Worm (Caenorhabditis elegans) whole organism, L2 larva: Measurements from ENCODE around the gene F48E3.9.

Experiments
- C34F6.9 ChIP-seq: fragments of 150-350 bp; optimal IDR thresholded peaks from 2 replicates; lab custom pipeline; 2014; ENCODE audit warnings: missing biosample characterization, missing genetic modification characterization
- F13H6.1 ChIP-seq: sonication (generic microtip); optimal IDR thresholded peaks from 2 replicates; lab custom pipeline; 2016; ENCODE audit warnings: missing genetic modification characterization, missing compliant biosample characterization
- R02D3.7 ChIP-seq: fragments of 150-350 bp; optimal IDR thresholded peaks from 2 replicates; lab custom pipeline; 2014; ENCODE audit warnings: missing biosample characterization, missing genetic modification characterization
- Y55F3AM.14 ChIP-seq: fragments of 200-800 bp; sonication (Bioruptor generic); optimal IDR thresholded peaks from 2 replicates; lab custom pipeline; 2018; ENCODE audit warnings: mild to moderate bottlenecking, missing genetic modification characterization, missing compliant biosample characterization
- alr-1 ChIP-seq: fragments of 150-350 bp; optimal IDR thresholded peaks from 2 replicates; lab custom pipeline; 2014; ENCODE audit warnings: missing biosample characterization, missing genetic modification characterization
- aly-2 ChIP-seq: fragments of 150-350 bp; optimal IDR thresholded peaks from 2 replicates; lab custom pipeline; 2014; ENCODE audit warnings: missing biosample characterization, missing genetic modification characterization
- ama-1 ChIP-seq: fragments of 150-350 bp; optimal IDR thresholded peaks from 2 replicates; lab custom pipeline; 2018; ENCODE audit warnings: inconsistent platforms
- blmp-1 ChIP-seq: sonication (generic microtip); optimal IDR thresholded peaks from 2 replicates; lab custom pipeline; 2017; ENCODE audit warnings: missing genetic modification characterization, mild to moderate bottlenecking, missing compliant biosample characterization, antibody characterized with exemption, moderate library complexity; ENCODE audit not compliant: insufficient read depth
- ceh-16 ChIP-seq: fragments of 150-350 bp; optimal IDR thresholded peaks from 2 replicates; lab custom pipeline; 2014; ENCODE audit warnings: missing biosample characterization, missing genetic modification characterization
- ceh-82 ChIP-seq: fragments of 150-350 bp; optimal IDR thresholded peaks from 2 replicates; lab custom pipeline; 2014; ENCODE audit warnings: missing biosample characterization, missing genetic modification characterization
- crh-2 ChIP-seq: sonication (generic microtip); optimal IDR thresholded peaks from 2 replicates; lab custom pipeline; 2017; ENCODE audit warnings: missing biosample characterization, missing genetic modification characterization
- dmd-4 ChIP-seq: sonication (generic microtip); optimal IDR thresholded peaks from 2 replicates; lab custom pipeline; 2017; ENCODE audit warnings: missing biosample characterization, missing genetic modification characterization
- egl-27 ChIP-seq: sonication (generic microtip); optimal IDR thresholded peaks from 3 replicates; lab custom pipeline; 2017; ENCODE audit warnings: missing biosample characterization, missing genetic modification reagents, missing genetic modification characterization
- elt-1 ChIP-seq: fragments of 150-350 bp; optimal IDR thresholded peaks from 2 replicates; lab custom pipeline; 2014; ENCODE audit warnings: missing biosample characterization, missing genetic modification characterization
- elt-3 ChIP-seq: sonication (generic microtip); optimal IDR thresholded peaks from 2 replicates; lab custom pipeline; 2017; ENCODE audit warnings: missing biosample characterization, missing genetic modification characterization
- fos-1 ChIP-seq: fragments of 150-350 bp; optimal IDR thresholded peaks from 2 replicates; lab custom pipeline; 2014; ENCODE audit warnings: missing biosample characterization, missing genetic modification characterization
- gmeb-1 ChIP-seq: fragments of 150-350 bp; optimal IDR thresholded peaks from 2 replicates; lab custom pipeline; 2014; ENCODE audit warnings: missing biosample characterization, missing genetic modification characterization
- lin-11 ChIP-seq: fragments of 150-350 bp; sonication (generic microtip); optimal IDR thresholded peaks from 2 replicates; lab custom pipeline; 2014; ENCODE audit warnings: missing biosample characterization, missing genetic modification characterization, inconsistent platforms, mixed read lengths
- lin-13 ChIP-seq: fragments of 150-350 bp; optimal IDR thresholded peaks from 2 replicates; lab custom pipeline; 2014; ENCODE audit warnings: missing biosample characterization, missing genetic modification reagents, missing genetic modification characterization
- lin-39 ChIP-seq: fragments of 150-350 bp; optimal IDR thresholded peaks from 2 replicates; lab custom pipeline; 2014; ENCODE audit warnings: missing biosample characterization, missing genetic modification reagents, missing genetic modification characterization
- lsy-2 ChIP-seq, 2 experiments: fragments of 150-350 bp in 1 of 2; sonication (generic microtip) in 1 of 2; optimal IDR thresholded peaks; 2 replicates each; lab custom pipeline; 2014 to 2017; ENCODE audit warnings: missing biosample characterization in 2 of 2, missing genetic modification characterization in 2 of 2
- mab-5 ChIP-seq: fragments of 150-350 bp; optimal IDR thresholded peaks from 2 replicates; lab custom pipeline; 2014; ENCODE audit warnings: missing biosample characterization, missing genetic modification characterization
- mbf-1 ChIP-seq: sonication (generic microtip); optimal IDR thresholded peaks from 2 replicates; lab custom pipeline; 2017; ENCODE audit warnings: missing biosample characterization, missing genetic modification characterization
- mdl-1 ChIP-seq, 2 experiments: fragments of 150-350 bp in 1 of 2; sonication (generic microtip) in 1 of 2; optimal IDR thresholded peaks; 2 replicates each; lab custom pipeline; 2017; ENCODE audit warnings: missing biosample characterization in 2 of 2, missing genetic modification characterization in 2 of 2
- nhr-10 ChIP-seq: sonication (generic microtip); optimal IDR thresholded peaks from 2 replicates; lab custom pipeline; 2017; ENCODE audit warnings: missing biosample characterization, missing genetic modification characterization
- nhr-11 ChIP-seq: fragments of 150-350 bp; optimal IDR thresholded peaks from 2 replicates; lab custom pipeline; 2014; ENCODE audit warnings: missing biosample characterization, missing genetic modification characterization
- nhr-12 ChIP-seq: fragments of 150-350 bp; optimal IDR thresholded peaks from 2 replicates; lab custom pipeline; 2014; ENCODE audit warnings: missing biosample characterization, missing genetic modification characterization
- nhr-129 ChIP-seq: fragments of 150-350 bp; optimal IDR thresholded peaks from 2 replicates; lab custom pipeline; 2014; ENCODE audit warnings: missing biosample characterization, missing genetic modification characterization
- nhr-21 ChIP-seq: fragments of 150-350 bp; optimal IDR thresholded peaks from 2 replicates; lab custom pipeline; 2014; ENCODE audit warnings: missing biosample characterization, missing genetic modification characterization
- nhr-23 ChIP-seq: fragments of 150-350 bp; optimal IDR thresholded peaks from 2 replicates; lab custom pipeline; 2014; ENCODE audit warnings: missing biosample characterization, missing genetic modification reagents, missing genetic modification characterization
- nhr-237 ChIP-seq: fragments of 150-350 bp; optimal IDR thresholded peaks from 2 replicates; lab custom pipeline; 2014; ENCODE audit warnings: missing biosample characterization, missing genetic modification characterization
- nhr-25 ChIP-seq: fragments of 150-350 bp; sonication (generic microtip); optimal IDR thresholded peaks from 3 replicates; lab custom pipeline; 2014; ENCODE audit warnings: missing biosample characterization, missing genetic modification characterization
- nhr-6 ChIP-seq: fragments of 150-350 bp; optimal IDR thresholded peaks from 2 replicates; lab custom pipeline; 2014; ENCODE audit warnings: missing biosample characterization, missing genetic modification characterization
- nhr-77 ChIP-seq: fragments of 150-350 bp; optimal IDR thresholded peaks from 2 replicates; lab custom pipeline; 2014; ENCODE audit warnings: missing biosample characterization, missing genetic modification characterization
- peb-1 ChIP-seq: fragments of 150-350 bp; optimal IDR thresholded peaks from 2 replicates; lab custom pipeline; 2014; ENCODE audit warnings: missing biosample characterization, missing genetic modification characterization
- sem-4 ChIP-seq: fragments of 150-350 bp; optimal IDR thresholded peaks from 2 replicates; lab custom pipeline; 2014; ENCODE audit warnings: missing biosample characterization, missing genetic modification reagents, missing genetic modification characterization
- skn-1 ChIP-seq: sonication (generic microtip); optimal IDR thresholded peaks from 2 replicates; lab custom pipeline; 2017; ENCODE audit warnings: missing biosample characterization, missing genetic modification characterization
- sma-3 ChIP-seq: sonication (generic microtip); optimal IDR thresholded peaks from 2 replicates; lab custom pipeline; 2016; ENCODE audit warnings: missing genetic modification reagents, missing genetic modification characterization, missing compliant biosample characterization
- sma-9 ChIP-seq, 2 experiments: fragments of 150-350 bp in 1 of 2; sonication (generic microtip) in 1 of 2; optimal IDR thresholded peaks; 2 replicates each; lab custom pipeline; 2014 to 2016; ENCODE audit warnings: missing genetic modification characterization in 2 of 2, mild to moderate bottlenecking in 1 of 2, missing biosample characterization in 1 of 2, missing compliant biosample characterization in 1 of 2, missing genetic modification reagents in 1 of 2, moderate library complexity in 1 of 2
- snpc-4 ChIP-seq: fragments of 150-350 bp; optimal IDR thresholded peaks from 2 replicates; lab custom pipeline; 2014; ENCODE audit warnings: missing biosample characterization, missing genetic modification characterization
- unc-39 ChIP-seq: fragments of 150-350 bp; optimal IDR thresholded peaks from 2 replicates; lab custom pipeline; 2014; ENCODE audit warnings: missing biosample characterization, missing genetic modification characterization
- unc-55 ChIP-seq: fragments of 150-350 bp; sonication (generic microtip); optimal IDR thresholded peaks from 3 replicates; lab custom pipeline; 2014; ENCODE audit warnings: missing biosample characterization, missing genetic modification reagents, missing genetic modification characterization
- zag-1 ChIP-seq: fragments of 150-350 bp; optimal IDR thresholded peaks from 2 replicates; lab custom pipeline; 2014; ENCODE audit warnings: missing biosample characterization, missing genetic modification characterization
- ztf-1 ChIP-seq: fragments of 200-800 bp; sonication (Bioruptor generic); conservative IDR thresholded peaks from 2 replicates; pipeline ENCODE4 v1.3.6; 2022; ENCODE audit warnings: missing genetic modification characterization, missing compliant biosample characterization
- ztf-4 ChIP-seq: fragments of 150-350 bp; optimal IDR thresholded peaks from 2 replicates; lab custom pipeline; 2014; ENCODE audit warnings: missing biosample characterization, missing genetic modification characterization

The F48E3.9 gene

DNA sequence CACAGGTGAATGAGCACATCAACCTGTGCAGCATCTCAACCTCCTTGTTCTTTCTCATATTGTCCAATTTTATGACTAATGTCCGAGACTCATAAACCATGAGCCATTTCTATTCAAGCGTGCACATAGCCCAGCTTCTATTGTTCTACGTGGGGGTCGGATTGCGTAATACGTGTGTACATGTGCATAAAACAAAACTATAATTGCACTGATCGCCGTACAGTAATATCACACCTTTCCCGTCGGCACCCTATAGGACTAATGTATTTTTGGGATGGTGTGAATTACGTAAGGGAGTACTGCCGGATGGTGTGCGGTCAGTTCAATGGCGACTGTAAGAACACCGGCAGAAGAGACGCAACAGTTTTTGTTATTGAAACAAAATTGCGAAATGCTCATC is 10.9 kb upstream of the F48E3.9 start:
- TF ChIP-seq nhr-23 (tag; lab: Kevin White, UChicago) (no peak), skn-1 (tag; lab: Kevin White, UChicago) (no peak), ceh-16 (tag; lab: Kevin White, UChicago) (no peak), elt-1 (tag; lab: Kevin White, UChicago) (no peak), zag-1 (tag; lab: Kevin White, UChicago) (no peak), nhr-12 (no peak), nhr-77 (tag; lab: Kevin White, UChicago) (no peak), nhr-237 (tag; lab: Kevin White, UChicago) (no peak), nhr-10 (tag; lab: Kevin White, UChicago) (no peak), lin-13 (GFP tag; lab: Kevin White, UChicago) (no peak), unc-55 (GFP tag; lab: Kevin White, UChicago) (no peak), mab-5 (tag; lab: Kevin White, UChicago) (no peak), nhr-129 (tag; lab: Kevin White, UChicago) (no peak)

DNA sequence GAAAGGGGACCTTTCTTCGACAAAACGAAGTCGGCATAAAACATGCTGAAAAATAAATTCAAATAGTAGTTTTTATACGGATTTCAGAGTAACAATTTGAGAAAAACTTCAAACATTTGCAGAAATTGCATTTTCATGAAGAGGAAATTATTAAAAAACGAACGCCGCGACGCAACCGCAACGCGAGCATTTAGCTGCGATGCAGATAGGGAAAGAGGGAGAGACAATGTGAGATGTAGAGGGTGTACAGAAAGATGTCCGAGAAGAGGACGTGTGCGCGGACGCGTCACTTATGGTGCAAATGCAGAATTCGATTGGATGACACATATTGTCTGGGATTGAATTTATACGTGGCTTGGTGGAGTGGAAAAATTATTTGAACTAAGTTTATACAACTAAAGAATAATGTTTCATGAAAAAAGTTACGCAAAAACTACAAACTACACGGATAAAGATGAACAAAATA is 5.9 kb upstream of the F48E3.9 start, which contains the start of gene coh-1:
Gene coh-1, minus strand, starts transcription at position 51 of the 466 bp plus-strand sequence.
- TF ChIP-seq F13H6.1 = peak; percentile 56
- peak; percentile 56 for TF ChIP-seq lin-11 (tag; lab: Kevin White, UChicago)
- no peak for TF ChIP-seq nhr-25 (tag; lab: Kevin White, UChicago)
- TF ChIP-seq ceh-82 (tag; lab: Kevin White, UChicago) = no peak
- no peak for TF ChIP-seq mdl-1 (tag; optimal IDR thresholded peaks at IDR 0.05; lab: Kevin White, UChicago)
- peak; percentile 78 for TF ChIP-seq crh-2
- peak; percentile 47 for TF ChIP-seq sma-9 (GFP tag; optimal IDR thresholded peaks at IDR 0.05; lab: Kevin White, UChicago)
- no peak for TF ChIP-seq sma-9 (tag; optimal IDR thresholded peaks at IDR 0.05; lab: Kevin White, UChicago)
- no peak for TF ChIP-seq ceh-16 (tag; lab: Kevin White, UChicago)
- no peak for TF ChIP-seq blmp-1 (tag; lab: Kevin White, UChicago)
- TF ChIP-seq fos-1 = peak; percentile 61
- no peak for TF ChIP-seq ztf-1 (GFP tag; lab: Robert Waterston, UW)
- TF ChIP-seq nhr-11 (tag; lab: Kevin White, UChicago) = no peak
- TF ChIP-seq unc-55 (GFP tag; lab: Kevin White, UChicago) = peak; percentile 81
- peak; percentile 46 for TF ChIP-seq lin-13 (GFP tag; lab: Kevin White, UChicago)
- no peak for TF ChIP-seq nhr-10 (tag; lab: Kevin White, UChicago)
- TF ChIP-seq elt-3 = no peak
- TF ChIP-seq peb-1 (tag; lab: Kevin White, UChicago) = no peak
- no peak for TF ChIP-seq R02D3.7 (tag; lab: Kevin White, UChicago)
- no peak for TF ChIP-seq egl-27 (tag; lab: Kevin White, UChicago)
- TF ChIP-seq C34F6.9 = peak; percentile 90
- no peak for TF ChIP-seq nhr-237 (tag; lab: Kevin White, UChicago)
- no peak for TF ChIP-seq nhr-23 (tag; lab: Kevin White, UChicago)
- TF ChIP-seq dmd-4 (tag; lab: Kevin White, UChicago) = no peak
- no peak for TF ChIP-seq lin-39 (tag; lab: Kevin White, UChicago)
- TF ChIP-seq ama-1 (lab: Kevin White, UChicago) = no peak
- TF ChIP-seq snpc-4 (tag; lab: Kevin White, UChicago) = no peak
- no peak for TF ChIP-seq Y55F3AM.14 (GFP tag; lab: Kevin White, UChicago)
- TF ChIP-seq nhr-6 (tag; lab: Kevin White, UChicago) = no peak
- no peak for TF ChIP-seq skn-1 (tag; lab: Kevin White, UChicago)
- peak in 1 of 2 experiments; percentile 71 for TF ChIP-seq lsy-2 (tag; optimal IDR thresholded peaks at IDR 0.05; lab: Kevin White, UChicago)
- no peak for TF ChIP-seq unc-39 (tag; lab: Kevin White, UChicago)
- TF ChIP-seq gmeb-1 (tag; lab: Kevin White, UChicago) = peak; percentile 1
- peak; percentile 33 for TF ChIP-seq sma-3 (GFP tag; lab: Kevin White, UChicago)
- no peak for TF ChIP-seq elt-1 (tag; lab: Kevin White, UChicago)
- TF ChIP-seq zag-1 (tag; lab: Kevin White, UChicago) = no peak
- TF ChIP-seq sem-4 (tag; lab: Kevin White, UChicago) = peak; percentile 33
- TF ChIP-seq nhr-21 (tag; lab: Kevin White, UChicago) = no peak
- peak; percentile 20 for TF ChIP-seq ztf-4 (tag; lab: Kevin White, UChicago)
- TF ChIP-seq nhr-129 (tag; lab: Kevin White, UChicago) = peak; percentile 82
- no peak for TF ChIP-seq aly-2 (tag; lab: Kevin White, UChicago)
- no peak for TF ChIP-seq mbf-1 (tag; lab: Kevin White, UChicago)
- TF ChIP-seq alr-1 (tag; lab: Kevin White, UChicago) = no peak
- TF ChIP-seq mab-5 (tag; lab: Kevin White, UChicago) = no peak
